Fruit fly (Drosophila melanogaster) S2 (cell line): Measurements from ENCODE around the gene Fst.

Source experiments
- CG8478 ChIP-seq: fragments of >200 bp; optimal IDR thresholded peaks from 2 replicates; lab custom pipeline; 2018
- CTCF ChIP-seq, 2 experiments: fragments of >200 bp; optimal IDR thresholded peaks; 2 replicates each; lab custom pipeline; 2018

- TF ChIP-seq CTCF (optimal IDR thresholded peaks at IDR 0.05; lab: Kevin White, UChicago) (no peak), CG8478 (lab: Kevin White, UChicago) (no peak)
These were observed 47.9 kb downstream of the Fst start for dm6 chr3R:9598099-9598498.
